Fruit fly (Drosophila melanogaster): Measurements from ENCODE around the gene Plzf.

DNA sequence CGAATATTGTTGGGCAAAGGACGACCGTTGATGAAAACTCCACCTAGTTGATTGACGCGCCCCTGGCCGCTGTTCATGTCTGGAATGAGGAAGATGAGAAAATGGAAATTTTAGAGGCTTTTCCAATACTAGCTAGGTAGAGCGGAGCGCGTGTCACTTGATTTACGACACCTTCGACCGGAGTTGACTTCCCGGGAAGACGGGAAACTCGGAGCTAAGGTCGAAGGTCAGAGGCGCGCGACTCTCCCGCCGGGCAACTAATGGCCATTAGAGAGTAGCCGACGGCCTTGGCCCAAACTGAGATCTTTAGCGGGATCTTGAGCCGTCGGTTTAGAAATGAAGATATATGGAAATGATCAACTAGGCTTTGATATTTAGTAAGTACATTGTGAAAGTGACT, 36.3 kb upstream of the Plzf start:
- TF ChIP-seq CG8319 (GFP tag; optimal IDR thresholded peaks at IDR 0.05) (no peak), fd59A (GFP tag; optimal IDR thresholded peaks at IDR 0.05) (no peak), salr (GFP tag; optimal IDR thresholded peaks at IDR 0.05) (no peak), CG10631 (GFP tag; optimal IDR thresholded peaks at IDR 0.05) (no peak), Sox15 (GFP tag; optimal IDR thresholded peaks at IDR 0.05) (no peak), CG16779 (tag; optimal IDR thresholded peaks at IDR 0.05) (no peak), Lpt (GFP tag; optimal IDR thresholded peaks at IDR 0.05) (no peak), Sox102F (GFP tag; optimal IDR thresholded peaks at IDR 0.05) (no peak), CG11902 (GFP tag; optimal IDR thresholded peaks at IDR 0.05) (no peak), CG1621 (tag; optimal IDR thresholded peaks at IDR 0.05) (no peak)

Measured in whole organism, prepupa.